Fruit fly (Drosophila melanogaster) whole organism, embryonic: ENCODE results near the gene Gr2a.

Source experiments
- Adf1 ChIP-seq: fragments of 200-800 bp; sonication (Bioruptor generic); IDR thresholded peaks from 2 replicates; pipeline ENCODE4 v1.3.6; 2022; ENCODE audit warnings: missing biosample characterization, missing genetic modification characterization
- CG10543 ChIP-seq: fragments of 200-800 bp; sonication (Bioruptor generic); optimal IDR thresholded peaks from 3 replicates; lab custom pipeline; 2017; ENCODE audit warnings: missing biosample characterization, mild to moderate bottlenecking, missing genetic modification characterization, moderate library complexity
- CG10565 ChIP-seq: fragments of 200-800 bp; sonication (Bioruptor generic); optimal IDR thresholded peaks from 3 replicates; lab custom pipeline; 2016; ENCODE audit warnings: missing biosample characterization, mild to moderate bottlenecking, missing genetic modification characterization
- CG12299 ChIP-seq: fragments of 200-800 bp; sonication (Bioruptor generic); optimal IDR thresholded peaks from 2 replicates; lab custom pipeline; 2018; ENCODE audit warnings: missing biosample characterization, mild to moderate bottlenecking, missing genetic modification characterization
- CG12942 ChIP-seq: fragments of 200-800 bp; sonication (Bioruptor generic); optimal IDR thresholded peaks from 3 replicates; lab custom pipeline; 2016; ENCODE audit warnings: missing biosample characterization, missing genetic modification characterization
- CG13894 ChIP-seq: fragments of 200-800 bp; sonication (Bioruptor generic); optimal IDR thresholded peaks from 3 replicates; lab custom pipeline; 2018; ENCODE audit warnings: missing biosample characterization, mild to moderate bottlenecking, missing genetic modification characterization, moderate library complexity
- CG16779 ChIP-seq: fragments of 200-800 bp; sonication (Bioruptor generic); IDR thresholded peaks from 2 replicates; pipeline ENCODE4 v1.3.6; 2022; ENCODE audit warnings: missing biosample characterization, missing genetic modification characterization
- CG18599 ChIP-seq: fragments of 200-800 bp; sonication (Bioruptor generic); optimal IDR thresholded peaks from 3 replicates; lab custom pipeline; 2017; ENCODE audit warnings: missing biosample characterization, missing genetic modification characterization, mild to moderate bottlenecking, moderate library complexity, missing genetic modification reagents
- CG2129 ChIP-seq: fragments of 200-800 bp; sonication (Bioruptor generic); IDR thresholded peaks from 2 replicates; pipeline ENCODE4 v1.3.6; 2022; ENCODE audit warnings: missing biosample characterization, missing genetic modification characterization; ENCODE audit not compliant: partially characterized antibody
- CG2678 ChIP-seq: fragments of 200-800 bp; sonication (Bioruptor generic); optimal IDR thresholded peaks from 3 replicates; lab custom pipeline; 2019; ENCODE audit warnings: missing biosample characterization, mild to moderate bottlenecking, missing genetic modification characterization, moderate library complexity
- CG4730 ChIP-seq: fragments of 200-800 bp; sonication (Bioruptor generic); IDR thresholded peaks from 2 replicates; pipeline ENCODE4 v1.3.6; 2022; ENCODE audit warnings: missing biosample characterization, missing genetic modification characterization
- CG8290 ChIP-seq, 3 experiments: fragments of 200-800 bp; sonication (Bioruptor generic); optimal IDR thresholded peaks; 2 replicates each; lab custom pipeline; 2016 to 2019; ENCODE audit warnings: missing biosample characterization in 3 of 3, missing genetic modification characterization in 3 of 3, mild to moderate bottlenecking in 2 of 3, moderate library complexity in 1 of 3
- CG8944 ChIP-seq: fragments of 200-800 bp; sonication (Bioruptor generic); optimal IDR thresholded peaks from 3 replicates; lab custom pipeline; 2016; ENCODE audit warnings: missing biosample characterization, missing genetic modification characterization
- CG9727 ChIP-seq: fragments of 200-800 bp; sonication (Bioruptor generic); optimal IDR thresholded peaks from 3 replicates; lab custom pipeline; 2017; ENCODE audit warnings: missing biosample characterization, mild to moderate bottlenecking, missing genetic modification characterization
- D19A ChIP-seq: fragments of 200-800 bp; optimal IDR thresholded peaks from 3 replicates; lab custom pipeline; 2019; ENCODE audit warnings: missing biosample characterization, mild to moderate bottlenecking, missing genetic modification characterization, moderate library complexity
- Deaf1 ChIP-seq: fragments of 200-800 bp; optimal IDR thresholded peaks from 3 replicates; lab custom pipeline; 2019; ENCODE audit warnings: missing biosample characterization, mild to moderate bottlenecking, missing genetic modification characterization, moderate library complexity
- Drgx ChIP-seq: fragments of 200-800 bp; sonication (Bioruptor generic); IDR thresholded peaks from 2 replicates; pipeline ENCODE4 v1.3.6; 2022; ENCODE audit warnings: missing biosample characterization, missing genetic modification characterization
- Ets65A ChIP-seq: fragments of 200-800 bp; sonication (Bioruptor generic); peaks from one replicate; lab custom pipeline; 2016; ENCODE audit warnings: missing biosample characterization, missing genetic modification characterization
- HLH54F ChIP-seq: fragments of 200-800 bp; sonication (Bioruptor generic); optimal IDR thresholded peaks from 3 replicates; lab custom pipeline; 2016; ENCODE audit warnings: missing biosample characterization, missing genetic modification characterization
- MBD-R2 ChIP-seq: fragments of 200-800 bp; sonication (Bioruptor generic); IDR thresholded peaks from 2 replicates; pipeline ENCODE4 v1.3.6; 2022; ENCODE audit warnings: missing biosample characterization, missing genetic modification characterization
- Max ChIP-seq: fragments of 200-800 bp; sonication (Bioruptor generic); optimal IDR thresholded peaks from 2 replicates; lab custom pipeline; 2016; ENCODE audit warnings: missing biosample characterization, mild to moderate bottlenecking, missing genetic modification characterization
- Meics ChIP-seq: fragments of 200-800 bp; sonication (Bioruptor generic); optimal IDR thresholded peaks from 2 replicates; lab custom pipeline; 2017; ENCODE audit warnings: missing biosample characterization, mild to moderate bottlenecking, missing genetic modification characterization
- Myb ChIP-seq: fragments of 200-800 bp; sonication (Bioruptor generic); optimal IDR thresholded peaks from 2 replicates; lab custom pipeline; 2016; ENCODE audit warnings: missing biosample characterization, missing genetic modification characterization
- NFAT ChIP-seq: fragments of 200-800 bp; sonication (Bioruptor generic); IDR thresholded peaks from 2 replicates; pipeline ENCODE4 v1.3.6; 2022; ENCODE audit warnings: missing biosample characterization, missing genetic modification characterization
- NK7.1 ChIP-seq: fragments of 200-800 bp; sonication (Bioruptor generic); optimal IDR thresholded peaks from 3 replicates; lab custom pipeline; 2016; ENCODE audit warnings: missing biosample characterization, missing genetic modification characterization
- Sin3A ChIP-seq: fragments of >200 bp; optimal IDR thresholded peaks from 2 replicates; lab custom pipeline; 2018
- ap ChIP-seq: fragments of 200-800 bp; sonication (Bioruptor generic); IDR thresholded peaks from 2 replicates; pipeline ENCODE4 v1.3.6; 2022; ENCODE audit warnings: missing biosample characterization, missing genetic modification characterization
- chinmo ChIP-seq: fragments of 200-800 bp; sonication (Bioruptor generic); IDR thresholded peaks from 4 replicates; pipeline ENCODE4 v1.3.6; 2022; ENCODE audit warnings: missing biosample characterization, missing genetic modification characterization; ENCODE audit not compliant: partially characterized antibody
- crol ChIP-seq: fragments of 200-800 bp; sonication (Bioruptor generic); IDR thresholded peaks from 2 replicates; pipeline ENCODE4 v1.3.6; 2022; ENCODE audit warnings: missing biosample characterization, missing genetic modification characterization
- crp ChIP-seq, 2 experiments: fragments of 200-800 bp; sonication (Bioruptor generic); optimal IDR thresholded peaks; 2 replicates in 1 of 2; 3 replicates in 1 of 2; lab custom pipeline; 2017; ENCODE audit warnings: missing biosample characterization in 2 of 2, missing genetic modification characterization in 2 of 2, mild to moderate bottlenecking in 1 of 2, moderate library complexity in 1 of 2
- eve ChIP-seq, 2 experiments: fragments of >200 bp; optimal IDR thresholded peaks; 2 replicates each; lab custom pipeline; 2017; ENCODE audit warnings: missing biosample characterization in 2 of 2, missing genetic modification characterization in 2 of 2
- ewg ChIP-seq: fragments of 200-800 bp; sonication (Bioruptor generic); optimal IDR thresholded peaks from 3 replicates; lab custom pipeline; 2017; ENCODE audit warnings: mild to moderate bottlenecking, missing biosample characterization, missing genetic modification reagents, missing genetic modification characterization
- fd3F ChIP-seq: fragments of 200-800 bp; sonication (Bioruptor generic); optimal IDR thresholded peaks from 2 replicates; lab custom pipeline; 2018; ENCODE audit warnings: missing biosample characterization, mild to moderate bottlenecking, missing genetic modification characterization, moderate library complexity
- fd64A ChIP-seq: fragments of 200-800 bp; sonication (Bioruptor generic); optimal IDR thresholded peaks from 3 replicates; lab custom pipeline; 2018; ENCODE audit warnings: missing biosample characterization, mild to moderate bottlenecking, missing genetic modification characterization
- gsb ChIP-seq: fragments of 200-800 bp; sonication (Bioruptor generic); IDR thresholded peaks from 2 replicates; pipeline ENCODE4 v1.3.6; 2022; ENCODE audit warnings: missing biosample characterization, missing genetic modification characterization
- kay ChIP-seq: fragments of 200-800 bp; sonication (Bioruptor generic); optimal IDR thresholded peaks from 2 replicates; lab custom pipeline; 2016; ENCODE audit warnings: missing biosample characterization, missing genetic modification characterization
- lov ChIP-seq, 2 experiments: fragments of 200-800 bp in 1 of 2; fragments of >200 bp in 1 of 2; sonication (Bioruptor generic) in 1 of 2; IDR thresholded peaks in 1 of 2; optimal IDR thresholded peaks in 1 of 2; 2 replicates in 1 of 2; 3 replicates in 1 of 2; pipeline versions ENCODE4 v1.3.6 to Lab custom; 2017 to 2022; ENCODE audit warnings: missing biosample characterization in 1 of 2, missing genetic modification characterization in 1 of 2
- nom ChIP-seq: fragments of 200-800 bp; sonication (Bioruptor generic); optimal IDR thresholded peaks from 2 replicates; lab custom pipeline; 2017; ENCODE audit warnings: missing biosample characterization, missing genetic modification characterization, mild to moderate bottlenecking, moderate library complexity, missing genetic modification reagents
- onecut ChIP-seq: fragments of 200-800 bp; sonication (Bioruptor generic); IDR thresholded peaks from 2 replicates; pipeline ENCODE4 v1.3.6; 2022; ENCODE audit warnings: missing biosample characterization, missing genetic modification characterization
- pfk ChIP-seq: fragments of 200-800 bp; sonication (Bioruptor generic); optimal IDR thresholded peaks from 2 replicates; lab custom pipeline; 2018; ENCODE audit warnings: missing biosample characterization, mild to moderate bottlenecking, missing genetic modification characterization, moderate library complexity
- pzg ChIP-seq: fragments of 200-800 bp; sonication (Bioruptor generic); optimal IDR thresholded peaks from 3 replicates; lab custom pipeline; 2018; ENCODE audit warnings: missing biosample characterization, mild to moderate bottlenecking, missing genetic modification characterization, moderate library complexity
- row ChIP-seq: fragments of 200-800 bp; sonication (Bioruptor generic); IDR thresholded peaks from 3 replicates; pipeline ENCODE4 v1.3.6; 2022; ENCODE audit warnings: missing biosample characterization, missing genetic modification characterization
- scrt ChIP-seq: fragments of 200-800 bp; sonication (Bioruptor generic); optimal IDR thresholded peaks from 2 replicates; lab custom pipeline; 2018; ENCODE audit warnings: missing biosample characterization, mild to moderate bottlenecking, missing genetic modification characterization, moderate library complexity
- sens ChIP-seq: fragments of 200-800 bp; sonication (Bioruptor generic); peaks from one replicate; lab custom pipeline; 2016; ENCODE audit warnings: missing biosample characterization, missing genetic modification characterization
- tna ChIP-seq: fragments of 200-800 bp; sonication (Bioruptor generic); IDR thresholded peaks from 2 replicates; pipeline ENCODE4 v1.3.6; 2022; ENCODE audit warnings: missing biosample characterization, missing genetic modification characterization; ENCODE audit not compliant: partially characterized antibody
- unpg ChIP-seq: fragments of 200-800 bp; sonication (Bioruptor generic); optimal IDR thresholded peaks from 3 replicates; lab custom pipeline; 2018; ENCODE audit warnings: missing biosample characterization, mild to moderate bottlenecking, missing genetic modification characterization, moderate library complexity

The Gr2a gene

DNA sequence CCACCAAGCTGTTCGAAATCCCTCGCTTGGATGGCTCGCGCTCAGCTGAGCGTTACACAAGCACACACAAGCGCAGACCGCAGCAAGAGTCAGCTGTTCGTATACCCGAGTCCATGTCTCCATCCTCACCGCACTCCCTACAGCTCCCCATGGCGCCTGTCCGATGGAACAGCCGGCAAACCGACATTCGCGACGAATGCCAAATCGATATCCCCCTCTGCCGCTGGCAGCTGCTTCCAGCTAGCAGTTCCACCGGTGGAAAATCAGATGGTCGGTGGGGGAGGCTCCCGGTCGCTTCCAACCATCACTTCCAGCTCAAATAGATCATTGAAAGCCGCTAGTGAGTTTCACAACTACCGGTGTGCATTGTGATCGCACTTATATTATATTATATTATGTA is 41.9 kb upstream of the Gr2a start:
- TF ChIP-seq CG12942 (GFP tag; lab: Kevin White, UChicago) (no peak), gsb (GFP tag; lab: Robert Waterston, UW) (no peak), CG12299 (tag; lab: Kevin White, UChicago) (no peak), Sin3A (lab: Kevin White, UChicago) (no peak), onecut (GFP tag; lab: Robert Waterston, UW) (peak; percentile 88), fd64A (GFP tag; lab: Kevin White, UChicago) (no peak), NFAT (no peak), CG8944 (GFP tag; lab: Kevin White, UChicago) (no peak), crol (GFP tag; lab: Robert Waterston, UW) (0 out of 2 replicates have a peak, but pooled peaks have one; percentile 35), Max (no peak), kay (no peak), lov (optimal IDR thresholded peaks at IDR 0.05; lab: Kevin White, UChicago) (no peak), lov (GFP tag; IDR thresholded peaks at IDR 0.05; lab: Robert Waterston, UW) (no peak), CG9727 (GFP tag; lab: Kevin White, UChicago) (no peak), CG2129 (no peak), pzg (GFP tag; lab: Kevin White, UChicago) (no peak), pfk (no peak), ewg (GFP tag; lab: Kevin White, UChicago) (peak; percentile 1), CG10565 (no peak), Myb (GFP tag; lab: Kevin White, UChicago) (no peak), crp (GFP tag; optimal IDR thresholded peaks at IDR 0.05; lab: Kevin White, UChicago) (peak in 1 of 2 experiments; percentile 33), MBD-R2 (GFP tag; lab: Robert Waterston, UW) (peak; percentile 16; the same call in 1 of the 2 replicates), tna (no peak), CG4730 (GFP tag; lab: Robert Waterston, UW) (no peak), Deaf1 (peak; percentile 80), ap (GFP tag; lab: Robert Waterston, UW) (no peak)

DNA sequence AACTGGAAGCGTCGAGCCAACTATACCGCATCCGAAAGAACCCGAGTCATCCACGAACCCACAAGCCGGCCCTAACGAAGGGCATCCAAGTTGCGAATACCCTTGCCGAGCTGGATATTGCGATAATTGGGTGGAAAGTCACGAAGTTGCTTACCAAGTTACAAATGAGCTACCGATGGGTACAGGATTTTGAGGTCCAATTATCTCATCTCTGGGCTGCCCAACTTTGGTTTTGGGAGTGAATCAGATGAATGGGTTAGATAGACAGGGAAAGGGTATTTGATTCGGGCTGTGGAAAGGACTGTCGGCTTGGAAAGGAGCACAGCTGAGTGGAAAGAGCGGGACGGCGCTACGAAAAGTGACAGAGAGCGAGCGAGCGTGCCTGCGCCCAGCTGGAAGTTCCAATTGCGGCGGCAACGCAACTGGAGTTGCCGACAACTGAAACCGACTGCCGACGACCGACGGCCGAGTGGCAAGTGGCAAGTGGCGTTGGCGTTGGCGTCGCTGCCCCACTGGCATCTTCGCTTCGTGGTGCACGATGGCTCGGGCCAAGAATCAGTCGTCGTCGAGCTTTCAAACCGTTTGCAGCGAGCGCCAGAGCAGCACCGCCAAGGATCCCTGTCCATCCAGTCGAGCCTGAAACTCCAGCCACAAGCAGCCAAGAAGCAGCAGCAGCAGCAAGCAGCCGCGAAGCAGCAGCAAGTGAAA is 40.9 kb upstream of the Gr2a start:
- TF ChIP-seq nom (peak; percentile 15), ewg (GFP tag; lab: Kevin White, UChicago) (peak; percentile 26), scrt (GFP tag; lab: Kevin White, UChicago) (peak; percentile 34), eve (GFP tag; optimal IDR thresholded peaks at IDR 0.05; lab: Kevin White, UChicago) (no peak), CG10543 (GFP tag; lab: Kevin White, UChicago) (peak; percentile 28), fd3F (no peak), CG8290 (GFP tag; optimal IDR thresholded peaks at IDR 0.05; lab: Kevin White, UChicago) (no peak), CG8290 (tag; optimal IDR thresholded peaks at IDR 0.05; lab: Kevin White, UChicago) (peak in 1 of 2 experiments; percentile 56), Ets65A (GFP tag; lab: Kevin White, UChicago) (peak; percentile 24), chinmo (GFP tag; lab: Robert Waterston, UW) (0 out of 4 replicates have a peak, but pooled peaks have one; percentile 23), row (GFP tag; lab: Robert Waterston, UW) (peak; percentile 41; the same call in 2 of the 3 replicates), Adf1 (GFP tag; lab: Robert Waterston, UW) (peak; percentile 71), HLH54F (GFP tag; lab: Kevin White, UChicago) (no peak), Meics (GFP tag; lab: Kevin White, UChicago) (peak; percentile 1), Drgx (0 out of 2 replicates have a peak, but pooled peaks have one; percentile 5), CG13894 (tag; lab: Kevin White, UChicago) (peak; percentile 63), CG16779 (GFP tag; lab: Robert Waterston, UW) (peak; percentile 70; the same call in 1 of the 2 replicates), CG18599 (GFP tag; lab: Kevin White, UChicago) (peak; percentile 53), D19A (tag; lab: Kevin White, UChicago) (peak; percentile 90), NK7.1 (GFP tag; lab: Kevin White, UChicago) (no peak), Deaf1 (peak; percentile 96), CG2678 (tag; lab: Kevin White, UChicago) (peak; percentile 15), unpg (GFP tag; lab: Kevin White, UChicago) (no peak), crp (GFP tag; optimal IDR thresholded peaks at IDR 0.05; lab: Kevin White, UChicago) (peak in 1 of 2 experiments; percentile 28), sens (GFP tag; lab: Kevin White, UChicago) (peak; percentile 23)
